Worm (Caenorhabditis elegans) whole organism, L2 larva: ENCODE data around the gene F43G6.4.

Experiments used
- C34F6.9 ChIP-seq: fragments of 150-350 bp; optimal IDR thresholded peaks from 2 replicates; lab custom pipeline; 2014; ENCODE audit warnings: missing biosample characterization, missing genetic modification characterization
- F13H6.1 ChIP-seq: sonication (generic microtip); optimal IDR thresholded peaks from 2 replicates; lab custom pipeline; 2016; ENCODE audit warnings: missing genetic modification characterization, missing compliant biosample characterization
- R02D3.7 ChIP-seq: fragments of 150-350 bp; optimal IDR thresholded peaks from 2 replicates; lab custom pipeline; 2014; ENCODE audit warnings: missing biosample characterization, missing genetic modification characterization
- Y55F3AM.14 ChIP-seq: fragments of 200-800 bp; sonication (Bioruptor generic); optimal IDR thresholded peaks from 2 replicates; lab custom pipeline; 2018; ENCODE audit warnings: mild to moderate bottlenecking, missing genetic modification characterization, missing compliant biosample characterization
- ZK546.5 ChIP-seq: sonication (generic microtip); optimal IDR thresholded peaks from 2 replicates; lab custom pipeline; 2017; ENCODE audit warnings: missing biosample characterization, missing genetic modification characterization
- alr-1 ChIP-seq: fragments of 150-350 bp; optimal IDR thresholded peaks from 2 replicates; lab custom pipeline; 2014; ENCODE audit warnings: missing biosample characterization, missing genetic modification characterization
- aly-2 ChIP-seq: fragments of 150-350 bp; optimal IDR thresholded peaks from 2 replicates; lab custom pipeline; 2014; ENCODE audit warnings: missing biosample characterization, missing genetic modification characterization
- ama-1 ChIP-seq: fragments of 150-350 bp; optimal IDR thresholded peaks from 2 replicates; lab custom pipeline; 2018; ENCODE audit warnings: inconsistent platforms
- blmp-1 ChIP-seq: sonication (generic microtip); optimal IDR thresholded peaks from 2 replicates; lab custom pipeline; 2017; ENCODE audit warnings: missing genetic modification characterization, mild to moderate bottlenecking, missing compliant biosample characterization, antibody characterized with exemption, moderate library complexity; ENCODE audit not compliant: insufficient read depth
- ceh-16 ChIP-seq: fragments of 150-350 bp; optimal IDR thresholded peaks from 2 replicates; lab custom pipeline; 2014; ENCODE audit warnings: missing biosample characterization, missing genetic modification characterization
- ceh-82 ChIP-seq: fragments of 150-350 bp; optimal IDR thresholded peaks from 2 replicates; lab custom pipeline; 2014; ENCODE audit warnings: missing biosample characterization, missing genetic modification characterization
- crh-2 ChIP-seq: sonication (generic microtip); optimal IDR thresholded peaks from 2 replicates; lab custom pipeline; 2017; ENCODE audit warnings: missing biosample characterization, missing genetic modification characterization
- dmd-4 ChIP-seq: sonication (generic microtip); optimal IDR thresholded peaks from 2 replicates; lab custom pipeline; 2017; ENCODE audit warnings: missing biosample characterization, missing genetic modification characterization
- egl-27 ChIP-seq: sonication (generic microtip); optimal IDR thresholded peaks from 3 replicates; lab custom pipeline; 2017; ENCODE audit warnings: missing biosample characterization, missing genetic modification reagents, missing genetic modification characterization
- elt-3 ChIP-seq: sonication (generic microtip); optimal IDR thresholded peaks from 2 replicates; lab custom pipeline; 2017; ENCODE audit warnings: missing biosample characterization, missing genetic modification characterization
- fos-1 ChIP-seq: fragments of 150-350 bp; optimal IDR thresholded peaks from 2 replicates; lab custom pipeline; 2014; ENCODE audit warnings: missing biosample characterization, missing genetic modification characterization
- gmeb-1 ChIP-seq: fragments of 150-350 bp; optimal IDR thresholded peaks from 2 replicates; lab custom pipeline; 2014; ENCODE audit warnings: missing biosample characterization, missing genetic modification characterization
- lin-11 ChIP-seq: fragments of 150-350 bp; sonication (generic microtip); optimal IDR thresholded peaks from 2 replicates; lab custom pipeline; 2014; ENCODE audit warnings: missing biosample characterization, missing genetic modification characterization, inconsistent platforms, mixed read lengths
- lin-13 ChIP-seq: fragments of 150-350 bp; optimal IDR thresholded peaks from 2 replicates; lab custom pipeline; 2014; ENCODE audit warnings: missing biosample characterization, missing genetic modification reagents, missing genetic modification characterization
- lin-39 ChIP-seq: fragments of 150-350 bp; optimal IDR thresholded peaks from 2 replicates; lab custom pipeline; 2014; ENCODE audit warnings: missing biosample characterization, missing genetic modification reagents, missing genetic modification characterization
- lsy-2 ChIP-seq, 2 experiments: fragments of 150-350 bp in 1 of 2; sonication (generic microtip) in 1 of 2; optimal IDR thresholded peaks; 2 replicates each; lab custom pipeline; 2014 to 2017; ENCODE audit warnings: missing biosample characterization in 2 of 2, missing genetic modification characterization in 2 of 2
- mab-5 ChIP-seq: fragments of 150-350 bp; optimal IDR thresholded peaks from 2 replicates; lab custom pipeline; 2014; ENCODE audit warnings: missing biosample characterization, missing genetic modification characterization
- mbf-1 ChIP-seq: sonication (generic microtip); optimal IDR thresholded peaks from 2 replicates; lab custom pipeline; 2017; ENCODE audit warnings: missing biosample characterization, missing genetic modification characterization
- nhr-10 ChIP-seq: sonication (generic microtip); optimal IDR thresholded peaks from 2 replicates; lab custom pipeline; 2017; ENCODE audit warnings: missing biosample characterization, missing genetic modification characterization
- nhr-12 ChIP-seq: fragments of 150-350 bp; optimal IDR thresholded peaks from 2 replicates; lab custom pipeline; 2014; ENCODE audit warnings: missing biosample characterization, missing genetic modification characterization
- nhr-129 ChIP-seq: fragments of 150-350 bp; optimal IDR thresholded peaks from 2 replicates; lab custom pipeline; 2014; ENCODE audit warnings: missing biosample characterization, missing genetic modification characterization
- nhr-23 ChIP-seq: fragments of 150-350 bp; optimal IDR thresholded peaks from 2 replicates; lab custom pipeline; 2014; ENCODE audit warnings: missing biosample characterization, missing genetic modification reagents, missing genetic modification characterization
- nhr-25 ChIP-seq: fragments of 150-350 bp; sonication (generic microtip); optimal IDR thresholded peaks from 3 replicates; lab custom pipeline; 2014; ENCODE audit warnings: missing biosample characterization, missing genetic modification characterization
- nhr-6 ChIP-seq: fragments of 150-350 bp; optimal IDR thresholded peaks from 2 replicates; lab custom pipeline; 2014; ENCODE audit warnings: missing biosample characterization, missing genetic modification characterization
- nhr-77 ChIP-seq: fragments of 150-350 bp; optimal IDR thresholded peaks from 2 replicates; lab custom pipeline; 2014; ENCODE audit warnings: missing biosample characterization, missing genetic modification characterization
- peb-1 ChIP-seq: fragments of 150-350 bp; optimal IDR thresholded peaks from 2 replicates; lab custom pipeline; 2014; ENCODE audit warnings: missing biosample characterization, missing genetic modification characterization
- sem-4 ChIP-seq: fragments of 150-350 bp; optimal IDR thresholded peaks from 2 replicates; lab custom pipeline; 2014; ENCODE audit warnings: missing biosample characterization, missing genetic modification reagents, missing genetic modification characterization
- skn-1 ChIP-seq: sonication (generic microtip); optimal IDR thresholded peaks from 2 replicates; lab custom pipeline; 2017; ENCODE audit warnings: missing biosample characterization, missing genetic modification characterization
- sma-3 ChIP-seq: sonication (generic microtip); optimal IDR thresholded peaks from 2 replicates; lab custom pipeline; 2016; ENCODE audit warnings: missing genetic modification reagents, missing genetic modification characterization, missing compliant biosample characterization
- sma-9 ChIP-seq, 2 experiments: fragments of 150-350 bp in 1 of 2; sonication (generic microtip) in 1 of 2; optimal IDR thresholded peaks; 2 replicates each; lab custom pipeline; 2014 to 2016; ENCODE audit warnings: missing genetic modification characterization in 2 of 2, mild to moderate bottlenecking in 1 of 2, missing biosample characterization in 1 of 2, missing compliant biosample characterization in 1 of 2, missing genetic modification reagents in 1 of 2, moderate library complexity in 1 of 2
- snpc-4 ChIP-seq: fragments of 150-350 bp; optimal IDR thresholded peaks from 2 replicates; lab custom pipeline; 2014; ENCODE audit warnings: missing biosample characterization, missing genetic modification characterization
- unc-55 ChIP-seq: fragments of 150-350 bp; sonication (generic microtip); optimal IDR thresholded peaks from 3 replicates; lab custom pipeline; 2014; ENCODE audit warnings: missing biosample characterization, missing genetic modification reagents, missing genetic modification characterization
- zag-1 ChIP-seq: fragments of 150-350 bp; optimal IDR thresholded peaks from 2 replicates; lab custom pipeline; 2014; ENCODE audit warnings: missing biosample characterization, missing genetic modification characterization
- ztf-1 ChIP-seq: fragments of 200-800 bp; sonication (Bioruptor generic); conservative IDR thresholded peaks from 2 replicates; pipeline ENCODE4 v1.3.6; 2022; ENCODE audit warnings: missing genetic modification characterization, missing compliant biosample characterization
- ztf-11 ChIP-seq: sonication (generic microtip); optimal IDR thresholded peaks from 2 replicates; lab custom pipeline; 2017; ENCODE audit warnings: missing biosample characterization, missing genetic modification characterization
- ztf-4 ChIP-seq: fragments of 150-350 bp; optimal IDR thresholded peaks from 2 replicates; lab custom pipeline; 2014; ENCODE audit warnings: missing biosample characterization, missing genetic modification characterization

F43G6.4 gene

ce11 chrII:11746782-11747288 is 43.7 kb upstream of the F43G6.4 start (continued):
- TF ChIP-seq ama-1 (lab: Kevin White, UChicago) (no peak), mab-5 (tag; lab: Kevin White, UChicago) (peak; percentile 33), dmd-4 (tag; lab: Kevin White, UChicago) (no peak), nhr-12 (tag; lab: Kevin White, UChicago) (no peak), nhr-23 (tag; lab: Kevin White, UChicago) (no peak)

- TF ChIP-seq lin-11 (tag; lab: Kevin White, UChicago): no peak
- no peak for TF ChIP-seq dmd-4 (tag; lab: Kevin White, UChicago)
- TF ChIP-seq zag-1: no peak
- no peak for TF ChIP-seq crh-2 (tag; lab: Kevin White, UChicago)
- no peak for TF ChIP-seq lin-39 (tag; lab: Kevin White, UChicago)
- TF ChIP-seq mbf-1 (tag; lab: Kevin White, UChicago): no peak
- no peak for TF ChIP-seq mab-5 (tag; lab: Kevin White, UChicago)
- no peak for TF ChIP-seq skn-1 (tag; lab: Kevin White, UChicago)
- TF ChIP-seq unc-55: peak; percentile 33
- no peak for TF ChIP-seq nhr-12 (tag; lab: Kevin White, UChicago)
- TF ChIP-seq lin-13 (GFP tag; lab: Kevin White, UChicago): peak; percentile 8
- peak; percentile 29 to 92 for TF ChIP-seq lsy-2 (tag; optimal IDR thresholded peaks at IDR 0.05; lab: Kevin White, UChicago)
- TF ChIP-seq R02D3.7: no peak
- no peak for TF ChIP-seq snpc-4
Observed at ce11 chrII:11747889-11748288, 42.7 kb upstream of the F43G6.4 start.

ce11 chrII:11748494-11748893 is 42.1 kb upstream of the F43G6.4 start, which contains the start of the genes F44E5.17 and gpb-1:
TSS of gene F44E5.17 (minus strand) at chrII:11748594.
TSS of gene gpb-1 (minus strand) at chrII:11748611.
- TF ChIP-seq F13H6.1 (tag; lab: Kevin White, UChicago) (no peak), nhr-25 (tag; lab: Kevin White, UChicago) (no peak), lin-11 (tag; lab: Kevin White, UChicago) (no peak), mab-5 (tag; lab: Kevin White, UChicago) (no peak), nhr-77 (tag; lab: Kevin White, UChicago) (no peak), mbf-1 (tag; lab: Kevin White, UChicago) (no peak), alr-1 (no peak), unc-55 (no peak), sma-3 (GFP tag; lab: Kevin White, UChicago) (no peak), snpc-4 (no peak), ZK546.5 (no peak), ztf-11 (tag; lab: Kevin White, UChicago) (no peak), elt-3 (tag; lab: Kevin White, UChicago) (no peak), gmeb-1 (no peak), skn-1 (tag; lab: Kevin White, UChicago) (no peak), nhr-129 (tag; lab: Kevin White, UChicago) (no peak), ama-1 (lab: Kevin White, UChicago) (no peak), ceh-16 (tag; lab: Kevin White, UChicago) (no peak), ztf-1 (GFP tag; lab: Robert Waterston, UW) (no peak)

DNA sequence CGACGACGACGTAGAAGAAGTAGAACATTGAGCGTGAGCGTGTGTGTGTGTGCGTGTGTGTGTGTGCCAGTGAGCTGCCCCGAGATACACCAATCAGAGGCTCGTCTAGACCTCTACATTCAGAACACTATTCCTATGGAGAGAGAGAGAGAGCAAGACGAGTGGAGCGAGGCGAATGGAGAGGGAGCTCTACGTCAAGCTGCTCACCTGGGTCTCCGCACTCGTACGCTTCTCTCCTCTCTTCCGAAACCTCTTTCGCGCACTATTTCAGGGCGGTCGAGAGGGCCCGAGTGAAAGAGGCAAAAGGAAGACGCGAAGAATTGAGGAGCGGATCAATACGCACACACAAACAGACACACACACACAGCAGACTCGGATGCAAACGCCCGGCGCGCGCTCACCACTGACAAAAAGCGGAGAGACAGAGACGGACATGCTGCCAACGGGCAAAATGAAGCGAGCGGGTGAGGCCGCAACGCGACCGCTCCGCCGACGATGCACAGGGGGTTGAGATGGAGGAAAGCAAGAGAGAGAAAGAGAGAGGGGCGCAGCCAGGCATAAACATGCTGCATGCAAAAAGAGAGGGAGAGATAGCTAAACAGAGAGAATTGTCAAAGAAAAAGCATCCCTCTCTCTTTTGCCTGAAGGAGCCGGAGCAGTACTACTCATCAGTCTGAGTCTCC is 40.9 kb upstream of the F43G6.4 start:
- peak; percentile 51 for TF ChIP-seq egl-27 (tag; lab: Kevin White, UChicago)
- TF ChIP-seq sma-9 (GFP tag; optimal IDR thresholded peaks at IDR 0.05; lab: Kevin White, UChicago): peak; percentile 65
- no peak for TF ChIP-seq sma-9 (tag; optimal IDR thresholded peaks at IDR 0.05; lab: Kevin White, UChicago)
- no peak for TF ChIP-seq dmd-4 (tag; lab: Kevin White, UChicago)
- peak; percentile 57 for TF ChIP-seq ztf-4 (tag; lab: Kevin White, UChicago)
- TF ChIP-seq blmp-1 (tag; lab: Kevin White, UChicago): no peak
- TF ChIP-seq Y55F3AM.14: peak; percentile 44
- peak; percentile 53 for TF ChIP-seq ceh-16 (tag; lab: Kevin White, UChicago)
- peak; percentile 64 for TF ChIP-seq nhr-6 (tag; lab: Kevin White, UChicago)
- peak; percentile 65 for TF ChIP-seq nhr-25 (tag; lab: Kevin White, UChicago)
- peak; percentile 80 for TF ChIP-seq crh-2 (tag; lab: Kevin White, UChicago)
- peak; percentile 71 for TF ChIP-seq mab-5 (tag; lab: Kevin White, UChicago)
- TF ChIP-seq gmeb-1: peak; percentile 45
- no peak for TF ChIP-seq mbf-1 (tag; lab: Kevin White, UChicago)
- TF ChIP-seq lin-39 (tag; lab: Kevin White, UChicago): peak; percentile 73
- TF ChIP-seq C34F6.9 (tag; lab: Kevin White, UChicago): peak; percentile 68
- peak; percentile 48 for TF ChIP-seq fos-1 (tag; lab: Kevin White, UChicago)
- TF ChIP-seq lin-13 (GFP tag; lab: Kevin White, UChicago): peak; percentile 37
- peak; percentile 85 for TF ChIP-seq nhr-129 (tag; lab: Kevin White, UChicago)
- peak; percentile 6 for TF ChIP-seq ztf-11 (tag; lab: Kevin White, UChicago)
- TF ChIP-seq ztf-1 (GFP tag; lab: Robert Waterston, UW): no peak
- TF ChIP-seq zag-1: peak; percentile 81
- peak; percentile 19 for TF ChIP-seq nhr-77 (tag; lab: Kevin White, UChicago)
- peak; percentile 4 for TF ChIP-seq sem-4
- peak; percentile 81 for TF ChIP-seq ceh-82 (tag; lab: Kevin White, UChicago)
- TF ChIP-seq F13H6.1 (tag; lab: Kevin White, UChicago): peak; percentile 96
- peak; percentile 40 to 75 for TF ChIP-seq lsy-2 (tag; optimal IDR thresholded peaks at IDR 0.05; lab: Kevin White, UChicago)
- TF ChIP-seq peb-1 (tag; lab: Kevin White, UChicago): no peak
- no peak for TF ChIP-seq nhr-10 (tag; lab: Kevin White, UChicago)
- TF ChIP-seq unc-55: peak; percentile 80
- TF ChIP-seq aly-2: no peak
- TF ChIP-seq ZK546.5: peak; percentile 7
- TF ChIP-seq nhr-23 (tag; lab: Kevin White, UChicago): no peak
